Worm (Caenorhabditis elegans): Measurements from ENCODE around the gene cht-3.

DNA sequence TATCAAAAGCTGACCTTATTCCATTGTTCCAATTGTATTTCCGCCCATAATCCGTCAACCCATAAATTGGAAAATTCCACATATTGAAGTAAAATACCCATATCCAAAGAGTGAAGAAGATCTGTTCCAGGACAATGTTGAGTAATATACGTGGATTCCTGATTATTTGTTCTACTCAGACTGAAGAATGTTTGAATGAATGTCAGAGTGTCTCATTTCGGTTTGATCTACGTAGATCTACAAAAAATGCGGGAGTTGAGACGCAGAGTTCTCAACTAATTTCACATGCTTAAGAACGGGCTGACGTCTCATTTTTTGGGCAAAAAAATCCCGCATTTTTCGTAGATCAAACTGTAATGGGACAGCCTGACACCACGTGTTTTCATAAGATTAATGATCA is 31.0 kb upstream of the cht-3 start, which contains the start of gene nhr-249:
- TF ChIP-seq aha-1 (tag) = no peak
- no peak for TF ChIP-seq pha-4 (GFP tag; IDR thresholded peaks at IDR 0.05)
- TF ChIP-seq pha-4 (tag; optimal IDR thresholded peaks at IDR 0.05) = no peak
- no peak for TF ChIP-seq F49E8.2 (tag; optimal IDR thresholded peaks at IDR 0.05; ENCODE audit: borderline replicate concordance)
